Worm (Caenorhabditis elegans) whole organism, L1 larva: ENCODE data around the gene clec-78.

Experiments used
- C16A3.4 ChIP-seq: fragments of 150-350 bp; optimal IDR thresholded peaks from 2 replicates; lab custom pipeline; 2014; ENCODE audit warnings: missing biosample characterization, missing genetic modification characterization
- C34B4.2 ChIP-seq: sonication (generic microtip); optimal IDR thresholded peaks from 2 replicates; lab custom pipeline; 2017; ENCODE audit warnings: mild to moderate bottlenecking, missing genetic modification characterization, missing compliant biosample characterization
- Y116A8C.19 ChIP-seq: sonication (generic microtip); optimal IDR thresholded peaks from 2 replicates; lab custom pipeline; 2016; ENCODE audit warnings: missing compliant biosample characterization, missing genetic modification characterization, borderline replicate concordance
- alr-1 ChIP-seq: fragments of 200-800 bp; sonication (Bioruptor generic); optimal IDR thresholded peaks from 2 replicates; lab custom pipeline; 2018; ENCODE audit warnings: borderline replicate concordance, mild to moderate bottlenecking, missing genetic modification characterization, missing compliant biosample characterization
- aly-2 ChIP-seq: fragments of 150-350 bp; optimal IDR thresholded peaks from 2 replicates; lab custom pipeline; 2014; ENCODE audit warnings: missing biosample characterization, missing genetic modification characterization
- ceh-8 ChIP-seq: fragments of 200-800 bp; sonication (Bioruptor generic); optimal IDR thresholded peaks from 2 replicates; lab custom pipeline; 2018; ENCODE audit warnings: mild to moderate bottlenecking, missing genetic modification characterization, moderate library complexity, missing compliant biosample characterization
- ceh-90 ChIP-seq: sonication (generic microtip); optimal IDR thresholded peaks from 2 replicates; lab custom pipeline; 2016; ENCODE audit warnings: missing genetic modification characterization, missing compliant biosample characterization
- ces-1 ChIP-seq: fragments of 150-350 bp; optimal IDR thresholded peaks from 2 replicates; lab custom pipeline; 2014; ENCODE audit warnings: missing biosample characterization, missing genetic modification reagents, missing genetic modification characterization
- dsc-1 ChIP-seq: sonication (generic microtip); optimal IDR thresholded peaks from 2 replicates; lab custom pipeline; 2016; ENCODE audit warnings: mild to moderate bottlenecking, missing genetic modification characterization, missing compliant biosample characterization
- efl-3 ChIP-seq: fragments of 200-800 bp; sonication (Bioruptor generic); optimal IDR thresholded peaks from 2 replicates; lab custom pipeline; 2018; ENCODE audit warnings: mild to moderate bottlenecking, missing genetic modification characterization, missing compliant biosample characterization
- egl-27 ChIP-seq, 2 experiments: fragments of 150-350 bp in 1 of 2; sonication (generic microtip); optimal IDR thresholded peaks; 3 replicates each; lab custom pipeline; 2017 to 2018; ENCODE audit warnings: missing biosample characterization in 2 of 2, missing genetic modification characterization in 2 of 2, missing genetic modification reagents in 2 of 2
- elt-2 ChIP-seq: sonication (generic microtip); optimal IDR thresholded peaks from 2 replicates; lab custom pipeline; 2016; ENCODE audit warnings: missing genetic modification characterization, mild to moderate bottlenecking, inconsistent platforms, missing compliant biosample characterization, missing genetic modification reagents
- elt-3 ChIP-seq, 6 experiments: fragments of 150-350 bp in 1 of 6; sonication (generic microtip); optimal IDR thresholded peaks; 2 replicates each; lab custom pipeline; 2017 to 2018; ENCODE audit warnings: missing biosample characterization in 6 of 6, missing genetic modification characterization in 6 of 6, inconsistent platforms in 1 of 6
- fkh-10 ChIP-seq: sonication (generic microtip); optimal IDR thresholded peaks from 2 replicates; lab custom pipeline; 2017; ENCODE audit warnings: missing biosample characterization, missing genetic modification reagents, missing genetic modification characterization
- hlh-17 ChIP-seq: fragments of 200-800 bp; sonication (Bioruptor generic); optimal IDR thresholded peaks from 2 replicates; lab custom pipeline; 2018; ENCODE audit warnings: missing genetic modification characterization, mild to moderate bottlenecking, missing compliant biosample characterization, moderate library complexity, borderline replicate concordance
- hpl-2 ChIP-seq: fragments of 150-350 bp; optimal IDR thresholded peaks from 2 replicates; lab custom pipeline; 2014; ENCODE audit warnings: missing biosample characterization, missing genetic modification reagents, missing genetic modification characterization
- jun-1 ChIP-seq: fragments of 150-350 bp; optimal IDR thresholded peaks from 2 replicates; lab custom pipeline; 2014; ENCODE audit warnings: missing biosample characterization, missing genetic modification reagents, missing genetic modification characterization
- lin-13 ChIP-seq: fragments of 150-350 bp; optimal IDR thresholded peaks from 2 replicates; lab custom pipeline; 2014; ENCODE audit warnings: missing biosample characterization, missing genetic modification reagents, missing genetic modification characterization
- lin-15B ChIP-seq: fragments of 150-350 bp; sonication (generic microtip); optimal IDR thresholded peaks from 3 replicates; lab custom pipeline; 2014; ENCODE audit warnings: missing biosample characterization, missing genetic modification characterization
- lin-35 ChIP-seq, 2 experiments: fragments of 150-350 bp; optimal IDR thresholded peaks; 2 replicates each; lab custom pipeline; 2014; ENCODE audit warnings: missing biosample characterization in 2 of 2, missing genetic modification characterization in 2 of 2, missing genetic modification reagents in 2 of 2
- lir-3 ChIP-seq: sonication (generic microtip); optimal IDR thresholded peaks from 2 replicates; lab custom pipeline; 2016; ENCODE audit warnings: mild to moderate bottlenecking, missing genetic modification characterization, moderate library complexity, missing compliant biosample characterization; ENCODE audit not compliant: poor library complexity
- lsy-2 ChIP-seq, 2 experiments: fragments of 150-350 bp; optimal IDR thresholded peaks; 2 replicates each; lab custom pipeline; 2014; ENCODE audit warnings: missing biosample characterization in 2 of 2, missing genetic modification characterization in 2 of 2
- mab-9 ChIP-seq: fragments of 200-800 bp; sonication (Bioruptor generic); IDR thresholded peaks from 2 replicates; pipeline ENCODE4 v1.3.6; 2022; ENCODE audit warnings: missing genetic modification reagents, missing genetic modification characterization, missing compliant biosample characterization
- mdl-1 ChIP-seq, 2 experiments: fragments of 150-350 bp; optimal IDR thresholded peaks; 2 replicates each; lab custom pipeline; 2014 to 2017; ENCODE audit warnings: missing biosample characterization in 2 of 2, missing genetic modification characterization in 2 of 2, inconsistent platforms in 1 of 2
- nhr-12 ChIP-seq: sonication (generic microtip); optimal IDR thresholded peaks from 2 replicates; lab custom pipeline; 2017; ENCODE audit warnings: missing biosample characterization, missing genetic modification characterization
- nhr-19 ChIP-seq: fragments of 200-800 bp; sonication (Bioruptor generic); conservative IDR thresholded peaks from 2 replicates; pipeline ENCODE4 v1.3.6; 2022; ENCODE audit warnings: missing genetic modification characterization, missing compliant biosample characterization
- nhr-47 ChIP-seq: sonication (generic microtip); optimal IDR thresholded peaks from 2 replicates; lab custom pipeline; 2016; ENCODE audit warnings: mild to moderate bottlenecking, missing genetic modification characterization, moderate library complexity, missing compliant biosample characterization
- nhr-76 ChIP-seq: sonication (generic microtip); optimal IDR thresholded peaks from 2 replicates; lab custom pipeline; 2017; ENCODE audit warnings: missing biosample characterization, missing genetic modification characterization
- nhr-77 ChIP-seq: fragments of 150-350 bp; optimal IDR thresholded peaks from 2 replicates; lab custom pipeline; 2014; ENCODE audit warnings: missing biosample characterization, missing genetic modification characterization
- nhr-85 ChIP-seq: sonication (generic microtip); peaks from one replicate; lab custom pipeline; 2016; ENCODE audit warnings: missing genetic modification characterization, inconsistent platforms, missing compliant biosample characterization
- nhr-90 ChIP-seq: sonication (generic microtip); optimal IDR thresholded peaks from 2 replicates; lab custom pipeline; 2016; ENCODE audit warnings: mild to moderate bottlenecking, missing genetic modification characterization, missing compliant biosample characterization; ENCODE audit not compliant: poor library complexity
- pax-3 ChIP-seq: fragments of 200-800 bp; sonication (Bioruptor generic); optimal IDR thresholded peaks from 2 replicates; lab custom pipeline; 2018; ENCODE audit warnings: mild to moderate bottlenecking, missing genetic modification characterization, moderate library complexity, missing compliant biosample characterization
- pqm-1 ChIP-seq: sonication (generic microtip); optimal IDR thresholded peaks from 3 replicates; lab custom pipeline; 2017; ENCODE audit warnings: missing biosample characterization, missing genetic modification characterization
- snpc-4 ChIP-seq: fragments of 150-350 bp; optimal IDR thresholded peaks from 2 replicates; lab custom pipeline; 2014; ENCODE audit warnings: missing biosample characterization, missing genetic modification characterization
- sptf-1 ChIP-seq: fragments of 150-350 bp; optimal IDR thresholded peaks from 2 replicates; lab custom pipeline; 2014; ENCODE audit warnings: missing biosample characterization, missing genetic modification characterization
- sup-37 ChIP-seq: fragments of 200-800 bp; sonication (Bioruptor generic); optimal IDR thresholded peaks from 2 replicates; lab custom pipeline; 2018; ENCODE audit warnings: mild to moderate bottlenecking, missing genetic modification characterization, missing compliant biosample characterization
- swsn-7 ChIP-seq: sonication (generic microtip); optimal IDR thresholded peaks from 2 replicates; lab custom pipeline; 2016; ENCODE audit warnings: missing genetic modification characterization, missing compliant biosample characterization
- tbx-2 ChIP-seq: sonication (generic microtip); optimal IDR thresholded peaks from 2 replicates; lab custom pipeline; 2016; ENCODE audit warnings: missing genetic modification characterization, missing compliant biosample characterization
- tlp-1 ChIP-seq: fragments of 150-350 bp; optimal IDR thresholded peaks from 2 replicates; lab custom pipeline; 2014; ENCODE audit warnings: missing biosample characterization, missing genetic modification characterization
- unc-30 ChIP-seq: sonication (generic microtip); optimal IDR thresholded peaks from 2 replicates; lab custom pipeline; 2017; ENCODE audit warnings: missing biosample characterization, missing genetic modification characterization
- unc-62 ChIP-seq: fragments of 150-350 bp; optimal IDR thresholded peaks from 2 replicates; lab custom pipeline; 2014; ENCODE audit warnings: missing biosample characterization, missing genetic modification reagents, missing genetic modification characterization
- unc-86 ChIP-seq: sonication (generic microtip); optimal IDR thresholded peaks from 2 replicates; lab custom pipeline; 2016; ENCODE audit warnings: missing genetic modification characterization, missing compliant biosample characterization
- vab-15 ChIP-seq: sonication (generic microtip); optimal IDR thresholded peaks from 2 replicates; lab custom pipeline; 2017; ENCODE audit warnings: missing genotype, mild to moderate bottlenecking, missing genetic modification characterization, missing compliant biosample characterization
- zag-1 ChIP-seq: fragments of 150-350 bp; optimal IDR thresholded peaks from 2 replicates; lab custom pipeline; 2014; ENCODE audit warnings: missing biosample characterization, missing genetic modification characterization

Gene clec-78

DNA sequence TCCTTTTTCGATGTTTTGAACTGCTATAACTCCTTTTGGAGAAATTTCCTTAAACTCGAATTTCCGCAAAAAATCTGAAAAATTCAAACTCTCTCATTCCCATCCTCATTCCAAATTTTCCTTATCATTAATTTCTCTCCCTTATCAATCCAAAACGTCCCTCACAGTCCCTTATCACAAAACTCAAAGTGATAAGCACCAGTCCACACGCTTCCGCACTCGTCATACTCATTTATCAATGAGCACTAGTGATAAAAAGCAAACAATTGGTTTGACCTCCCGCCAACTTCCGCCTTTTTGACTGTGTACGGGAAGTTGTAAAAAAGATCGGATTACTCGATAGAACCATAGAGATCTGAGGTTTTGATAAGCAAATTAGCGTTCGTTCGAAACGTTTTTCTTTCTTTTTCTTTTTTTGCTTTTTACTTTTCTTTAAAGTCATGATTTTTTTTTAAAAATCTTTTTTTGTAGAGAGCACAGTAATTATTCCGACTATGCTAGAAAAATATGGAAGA lies at the start of gene clec-78:
TSS of gene clec-78 (plus strand) at position 465 of the 515 bp plus-strand sequence.
- TF ChIP-seq nhr-90 (tag; lab: Kevin White, UChicago) = peak; percentile 3
- peak; percentile 98 for TF ChIP-seq jun-1
- TF ChIP-seq lin-13 (GFP tag; lab: Kevin White, UChicago) = no peak
- peak; percentile 87 for TF ChIP-seq tlp-1
- no peak for TF ChIP-seq Y116A8C.19
- TF ChIP-seq mdl-1 (tag; optimal IDR thresholded peaks at IDR 0.05; lab: Kevin White, UChicago) = peak in 1 of 2 experiments; percentile 45
- no peak for TF ChIP-seq ces-1 (GFP tag; lab: Kevin White, UChicago)
- TF ChIP-seq lir-3 = no peak
- TF ChIP-seq elt-2 (tag; lab: Kevin White, UChicago) = peak; percentile 100
- no peak for TF ChIP-seq dsc-1 (tag; lab: Kevin White, UChicago)
- TF ChIP-seq pax-3 = peak; percentile 67
- peak; percentile 98 for TF ChIP-seq pqm-1 (tag; lab: Kevin White, UChicago)
- TF ChIP-seq lin-35 (GFP tag; optimal IDR thresholded peaks at IDR 0.05; lab: Kevin White, UChicago) = peak in 1 of 2 experiments; percentile 61
- TF ChIP-seq zag-1 (tag; lab: Kevin White, UChicago) = no peak

- TF ChIP-seq unc-86 (tag; lab: Kevin White, UChicago) = no peak
These were observed 47.1 kb upstream of the clec-78 start, which contains the start of gene clec-174 for ce11 chrIV:3941658-3942328. clec-174 (minus strand) TSS chrIV:3941708.

DNA sequence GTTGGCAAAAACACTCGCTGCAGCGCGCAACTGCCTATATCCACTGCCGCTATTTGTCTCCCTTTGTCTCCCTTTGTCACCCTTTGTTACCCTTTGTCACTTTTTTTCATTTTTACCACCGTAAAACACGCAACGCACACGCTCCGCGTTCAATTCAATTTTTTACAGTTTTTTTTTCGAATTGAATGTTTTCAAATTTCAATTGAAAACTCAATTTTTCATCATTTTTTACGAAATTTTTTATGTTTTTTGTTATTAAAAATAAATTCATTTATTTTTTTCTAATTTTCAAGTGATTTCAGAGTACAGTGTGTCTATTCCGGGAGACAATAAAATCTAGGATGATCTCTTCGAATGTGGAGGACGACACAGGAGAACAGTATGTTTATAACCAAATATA lies 45.9 kb upstream of the clec-78 start, which contains the start of gene Y46C8AL.11:
TSS of gene Y46C8AL.11 (plus strand) at position 301 of the 400 bp plus-strand sequence.
- TF ChIP-seq lsy-2 (tag; optimal IDR thresholded peaks at IDR 0.05; lab: Kevin White, UChicago) (no peak), efl-3 (no peak), pax-3 (no peak), unc-86 (tag; lab: Kevin White, UChicago) (no peak), ceh-90 (tag; lab: Kevin White, UChicago) (no peak), elt-2 (tag; lab: Kevin White, UChicago) (no peak), unc-62 (GFP tag; lab: Kevin White, UChicago) (no peak), nhr-90 (tag; lab: Kevin White, UChicago) (no peak), snpc-4 (tag; lab: Kevin White, UChicago) (no peak), hpl-2 (no peak), vab-15 (tag; lab: Kevin White, UChicago) (no peak), elt-3 (tag; optimal IDR thresholded peaks at IDR 0.05; lab: Kevin White, UChicago) (no peak)

ce11 chrIV:3944459-3944858 lies 44.4 kb upstream of the clec-78 start, which contains the start of gene clec-72:
clec-72 (plus strand) TSS chrIV:3944816.
- TF ChIP-seq swsn-7 (tag; lab: Kevin White, UChicago) (no peak), tbx-2 (tag; lab: Kevin White, UChicago) (no peak), lin-35 (GFP tag; optimal IDR thresholded peaks at IDR 0.05; lab: Kevin White, UChicago) (peak in 1 of 2 experiments; percentile 10), aly-2 (tag; lab: Kevin White, UChicago) (no peak), nhr-19 (GFP tag; lab: Robert Waterston, UW) (no peak), lin-15B (no peak), sup-37 (GFP tag; lab: Kevin White, UChicago) (no peak), nhr-47 (tag; lab: Kevin White, UChicago) (no peak), unc-30 (no peak), nhr-12 (no peak), lir-3 (no peak), ces-1 (GFP tag; lab: Kevin White, UChicago) (no peak), jun-1 (peak; percentile 78), nhr-76 (no peak), lsy-2 (tag; optimal IDR thresholded peaks at IDR 0.05; lab: Kevin White, UChicago) (no peak), hlh-17 (GFP tag; lab: Kevin White, UChicago) (no peak), nhr-77 (tag; lab: Kevin White, UChicago) (no peak), alr-1 (tag; lab: Kevin White, UChicago) (no peak), egl-27 (tag; optimal IDR thresholded peaks at IDR 0.05; lab: Kevin White, UChicago) (no peak), nhr-85 (no peak), C34B4.2 (no peak), fkh-10 (GFP tag; lab: Kevin White, UChicago) (no peak), ceh-8 (no peak), sptf-1 (no peak), mab-9 (GFP tag; lab: Robert Waterston, UW) (no peak), C16A3.4 (tag; lab: Kevin White, UChicago) (no peak), pqm-1 (tag; lab: Kevin White, UChicago) (peak; percentile 78), elt-2 (tag; lab: Kevin White, UChicago) (peak; percentile 98)
